Worm (Caenorhabditis elegans): ENCODE results near the gene sru-19.
A peak's percentile ranks its signal among the peaks of the same experiment; 100 is the strongest.
"Not testable (repeated sequence)": the region's sequence is repeated elsewhere in the genome, so short reads cannot be mapped to it uniquely, and the experiment has no call there.

The sru-19 gene

ce11 chrIV:12495196-12495595 is 3.1 kb upstream of the sru-19 start, which contains the start of gene sru-20:
Gene sru-20 (plus strand): TSS chrIV:12495496.
- TF ChIP-seq him-1 (tag; optimal IDR thresholded peaks at IDR 0.05) (no peak), W03F9.2 (tag; optimal IDR thresholded peaks at IDR 0.05) (no peak), dao-5 (tag; optimal IDR thresholded peaks at IDR 0.05) (no peak)

- no peak for TF ChIP-seq him-1 (tag; optimal IDR thresholded peaks at IDR 0.05)
- TF ChIP-seq dao-5 (tag; optimal IDR thresholded peaks at IDR 0.05), result no peak
- TF ChIP-seq W03F9.2 (tag; optimal IDR thresholded peaks at IDR 0.05), result no peak
Observed at ce11 chrIV:12501956-12502355, 3.6 kb downstream of the sru-19 start, which contains the start of gene sru-18. Gene sru-18 (plus strand): TSS chrIV:12502256.

ce11 chrIV:12505397-12505796 is 7.1 kb downstream of the sru-19 start, which contains the start of gene sru-17:
Gene sru-17 (plus strand): TSS chrIV:12505697.
- not testable (repeated sequence) for TF ChIP-seq W03F9.2, dao-5, him-1 (tag; optimal IDR thresholded peaks at IDR 0.05)

- no peak for TF ChIP-seq dao-5 (tag; optimal IDR thresholded peaks at IDR 0.05)
- no peak for TF ChIP-seq him-1 (tag; optimal IDR thresholded peaks at IDR 0.05)
- no peak for TF ChIP-seq W03F9.2 (tag; optimal IDR thresholded peaks at IDR 0.05)
Observed at ce11 chrIV:12520150-12520549, 21.8 kb downstream of the sru-19 start, which contains the start of gene tsp-4. Gene tsp-4 (minus strand): TSS chrIV:12520250.

- TF ChIP-seq W03F9.2 (tag; optimal IDR thresholded peaks at IDR 0.05) (no peak), dao-5 (tag; optimal IDR thresholded peaks at IDR 0.05) (no peak), him-1 (tag; optimal IDR thresholded peaks at IDR 0.05) (no peak)
Observed at ce11 chrIV:12522521-12522920, 24.2 kb downstream of the sru-19 start, which contains the start of gene sru-13. Gene sru-13 (minus strand): TSS chrIV:12522621.

- TF ChIP-seq him-1 (tag; optimal IDR thresholded peaks at IDR 0.05), result no peak
- no peak for TF ChIP-seq dao-5 (tag; optimal IDR thresholded peaks at IDR 0.05)
- TF ChIP-seq W03F9.2 (tag; optimal IDR thresholded peaks at IDR 0.05), result no peak
Observed at ce11 chrIV:12525409-12525808, 27.1 kb downstream of the sru-19 start, which contains the start of gene eak-4. Gene eak-4 (minus strand): TSS chrIV:12525509.

ce11 chrIV:12527217-12527616 is 28.9 kb downstream of the sru-19 start, which contains the start of gene F53B2.8:
Gene F53B2.8 (minus strand): TSS chrIV:12527396.
- TF ChIP-seq W03F9.2 (tag; optimal IDR thresholded peaks at IDR 0.05) (peak; percentile 47), him-1 (tag; optimal IDR thresholded peaks at IDR 0.05) (no peak)

ce11 chrIV:12531047-12531446 is 32.7 kb downstream of the sru-19 start, which contains the start of gene F53B2.5:
Gene F53B2.5 (minus strand): TSS chrIV:12531147.
- TF ChIP-seq W03F9.2 (tag; optimal IDR thresholded peaks at IDR 0.05), result no peak
- TF ChIP-seq dao-5 (tag; optimal IDR thresholded peaks at IDR 0.05), result no peak
- no peak for TF ChIP-seq him-1 (tag; optimal IDR thresholded peaks at IDR 0.05)

- TF ChIP-seq him-1 (tag; optimal IDR thresholded peaks at IDR 0.05) (no peak), W03F9.2 (tag; optimal IDR thresholded peaks at IDR 0.05) (no peak), dao-5 (tag; optimal IDR thresholded peaks at IDR 0.05) (no peak)
Observed at ce11 chrIV:12531464-12531863, 33.1 kb downstream of the sru-19 start.

- TF ChIP-seq dao-5 (tag; optimal IDR thresholded peaks at IDR 0.05), result no peak
- TF ChIP-seq W03F9.2 (tag; optimal IDR thresholded peaks at IDR 0.05), result no peak
- TF ChIP-seq him-1 (tag; optimal IDR thresholded peaks at IDR 0.05), result no peak
Observed at ce11 chrIV:12536358-12536757, 38.0 kb downstream of the sru-19 start.

- no peak for TF ChIP-seq him-1 (tag; optimal IDR thresholded peaks at IDR 0.05)
- no peak for TF ChIP-seq W03F9.2 (tag; optimal IDR thresholded peaks at IDR 0.05)
- TF ChIP-seq dao-5 (tag; optimal IDR thresholded peaks at IDR 0.05), result no peak
Observed at ce11 chrIV:12537694-12538093, 39.4 kb downstream of the sru-19 start.

- no peak for TF ChIP-seq dao-5 (tag; optimal IDR thresholded peaks at IDR 0.05)
- no peak for TF ChIP-seq W03F9.2 (tag; optimal IDR thresholded peaks at IDR 0.05)
- TF ChIP-seq him-1 (tag; optimal IDR thresholded peaks at IDR 0.05), result no peak
Observed at ce11 chrIV:12540242-12540641, 41.9 kb downstream of the sru-19 start.

- TF ChIP-seq him-1 (tag; optimal IDR thresholded peaks at IDR 0.05), result no peak
- TF ChIP-seq dao-5 (tag; optimal IDR thresholded peaks at IDR 0.05), result no peak
- no peak for TF ChIP-seq W03F9.2 (tag; optimal IDR thresholded peaks at IDR 0.05)
Observed at ce11 chrIV:12542011-12542410, 43.7 kb downstream of the sru-19 start, which contains the start of gene ham-1. Gene ham-1 (plus strand): TSS chrIV:12542183.

- no peak for TF ChIP-seq W03F9.2 (tag; optimal IDR thresholded peaks at IDR 0.05)
- TF ChIP-seq dao-5 (tag; optimal IDR thresholded peaks at IDR 0.05), result no peak
- no peak for TF ChIP-seq him-1 (tag; optimal IDR thresholded peaks at IDR 0.05)
Observed at ce11 chrIV:12544624-12545023, 46.3 kb downstream of the sru-19 start.

- no peak for TF ChIP-seq W03F9.2 (tag; optimal IDR thresholded peaks at IDR 0.05)
- TF ChIP-seq him-1 (tag; optimal IDR thresholded peaks at IDR 0.05), result no peak
- TF ChIP-seq dao-5 (tag; optimal IDR thresholded peaks at IDR 0.05), result no peak
Observed at ce11 chrIV:12545393-12545792, 47.1 kb downstream of the sru-19 start.

Data from whole organism, L4/young adult.